Worm (Caenorhabditis elegans): ENCODE measurements around the gene srg-67.

DNA sequence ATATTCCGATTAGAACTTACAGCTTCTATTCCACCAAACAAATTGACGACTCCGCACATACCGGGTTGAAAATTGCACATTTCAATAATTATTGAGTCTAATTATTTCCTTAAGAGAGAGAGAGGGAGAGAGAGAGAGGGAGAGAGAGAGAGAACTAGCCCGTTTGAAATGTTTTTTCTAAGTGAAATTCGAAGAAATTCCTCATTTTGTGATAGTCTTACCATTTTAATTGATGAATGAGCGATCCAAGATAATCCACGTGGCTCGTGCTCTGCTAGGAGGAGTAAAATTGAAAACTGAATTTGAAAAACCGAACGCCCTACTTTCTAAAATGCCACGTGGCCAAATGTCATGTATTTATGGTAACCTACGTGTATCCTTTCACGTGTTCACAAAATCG lies 30.3 kb downstream of the srg-67 start, which contains the start of gene F08F3.8:
- TF ChIP-seq let-526 (GFP tag; IDR thresholded peaks at IDR 0.05) (no peak), sptf-2 (GFP tag; optimal IDR thresholded peaks at IDR 0.05) (no peak), F55B11.4 (tag; optimal IDR thresholded peaks at IDR 0.05; ENCODE audit: borderline replicate concordance, insufficient read depth) (no peak), mcd-1 (GFP tag; IDR thresholded peaks at IDR 0.05) (no peak)

All from whole organism, young adult.